Fruit fly (Drosophila melanogaster) whole organism: ENCODE data around the gene CG1572.
A peak's percentile ranks its signal among the peaks of the same experiment; 100 is the strongest.

Experiments used
- EcR ChIP-seq, 2 experiments: fragments of >200 bp; optimal IDR thresholded peaks; 2 replicates each; lab custom pipeline; 2017; ENCODE audit warnings: missing biosample characterization in 2 of 2, missing genetic modification characterization in 2 of 2, missing genetic modification reagents in 2 of 2
- psq ChIP-seq: fragments of >200 bp; optimal IDR thresholded peaks from 2 replicates; lab custom pipeline; 2017
- usp ChIP-seq: fragments of >200 bp; optimal IDR thresholded peaks from 2 replicates; lab custom pipeline; 2017; ENCODE audit warnings: missing biosample characterization, missing genetic modification characterization, mixed read lengths

dm6 chrX:11520209-11520608 is 38.2 kb downstream of the CG1572 start:
- TF ChIP-seq usp (GFP tag; lab: Kevin White, UChicago) = no peak
- peak in 1 of 2 experiments; percentile 3 for TF ChIP-seq EcR (GFP tag; optimal IDR thresholded peaks at IDR 0.05; lab: Kevin White, UChicago)
- TF ChIP-seq psq (lab: Kevin White, UChicago) = no peak
